Fruit fly (Drosophila melanogaster) whole organism, adult: Measurements from ENCODE around the gene Lrrk.

Experiments
- CG11617 ChIP-seq: fragments of 200-800 bp; sonication (Bioruptor generic); optimal IDR thresholded peaks from 2 replicates; lab custom pipeline; 2017; ENCODE audit warnings: mild to moderate bottlenecking, missing biosample characterization, missing genetic modification reagents, missing genetic modification characterization
- CG12768 ChIP-seq: fragments of 200-800 bp; sonication (Bioruptor generic); optimal IDR thresholded peaks from 2 replicates; lab custom pipeline; 2017; ENCODE audit warnings: missing biosample characterization, missing genetic modification characterization, mild to moderate bottlenecking, moderate library complexity, missing genetic modification reagents
- CG14711 ChIP-seq: fragments of 200-800 bp; sonication (Bioruptor generic); optimal IDR thresholded peaks from 2 replicates; lab custom pipeline; 2018; ENCODE audit warnings: missing biosample characterization, mild to moderate bottlenecking, missing genetic modification characterization, moderate library complexity
- CG1620 ChIP-seq: fragments of 200-800 bp; sonication (Bioruptor generic); optimal IDR thresholded peaks from 2 replicates; lab custom pipeline; 2016; ENCODE audit warnings: missing biosample characterization, missing genetic modification characterization
- CG33017 ChIP-seq: fragments of 200-800 bp; sonication (Bioruptor generic); optimal IDR thresholded peaks from 2 replicates; lab custom pipeline; 2018; ENCODE audit warnings: missing biosample characterization, mild to moderate bottlenecking, missing genetic modification characterization, moderate library complexity
- CG5204 ChIP-seq: fragments of 200-800 bp; sonication (Bioruptor generic); optimal IDR thresholded peaks from 2 replicates; lab custom pipeline; 2016; ENCODE audit warnings: missing biosample characterization, missing genetic modification characterization
- CG7045 ChIP-seq: fragments of 200-800 bp; sonication (Bioruptor generic); optimal IDR thresholded peaks from 2 replicates; lab custom pipeline; 2017; ENCODE audit warnings: missing biosample characterization, mild to moderate bottlenecking, missing genetic modification characterization
- CG7101 ChIP-seq: fragments of 200-800 bp; sonication (Bioruptor generic); optimal IDR thresholded peaks from 2 replicates; lab custom pipeline; 2018; ENCODE audit warnings: missing biosample characterization, mild to moderate bottlenecking, missing genetic modification characterization, moderate library complexity
- Clk ChIP-seq: fragments of 200-800 bp; sonication (Bioruptor generic); optimal IDR thresholded peaks from 2 replicates; lab custom pipeline; 2017; ENCODE audit warnings: missing biosample characterization, missing genetic modification characterization
- Crg-1 ChIP-seq: fragments of 200-800 bp; sonication (Bioruptor generic); optimal IDR thresholded peaks from 2 replicates; lab custom pipeline; 2016; ENCODE audit warnings: missing biosample characterization, missing genetic modification characterization
- Hr96 ChIP-seq: fragments of 200-800 bp; sonication (Bioruptor generic); optimal IDR thresholded peaks from 2 replicates; lab custom pipeline; 2016; ENCODE audit warnings: missing biosample characterization, missing genetic modification characterization
- Mnt ChIP-seq: fragments of 200-800 bp; sonication (Bioruptor generic); optimal IDR thresholded peaks from 2 replicates; lab custom pipeline; 2016; ENCODE audit warnings: missing biosample characterization, mild to moderate bottlenecking, missing genetic modification characterization
- bab1 ChIP-seq: fragments of 200-800 bp; sonication (Bioruptor generic); optimal IDR thresholded peaks from 3 replicates; lab custom pipeline; 2019; ENCODE audit warnings: missing biosample characterization, mild to moderate bottlenecking, missing genetic modification characterization, moderate library complexity
- cic ChIP-seq: fragments of 200-800 bp; sonication (Bioruptor generic); optimal IDR thresholded peaks from 2 replicates; lab custom pipeline; 2017; ENCODE audit warnings: missing biosample characterization, mild to moderate bottlenecking, missing genetic modification characterization, moderate library complexity
- cnc ChIP-seq, 2 experiments: fragments of >200 bp; optimal IDR thresholded peaks; 2 replicates each; lab custom pipeline; 2017
- kay ChIP-seq: fragments of 200-800 bp; sonication (Bioruptor generic); peaks from one replicate; lab custom pipeline; 2016; ENCODE audit warnings: missing biosample characterization, missing genetic modification characterization, borderline replicate concordance
- ovo ChIP-seq: fragments of 200-800 bp; sonication (Bioruptor generic); optimal IDR thresholded peaks from 2 replicates; lab custom pipeline; 2016; ENCODE audit warnings: missing biosample characterization, missing genetic modification characterization
- pad ChIP-seq: fragments of 200-800 bp; sonication (Bioruptor generic); optimal IDR thresholded peaks from 3 replicates; lab custom pipeline; 2017; ENCODE audit warnings: missing biosample characterization, missing genetic modification characterization, mild to moderate bottlenecking, moderate library complexity, missing genetic modification reagents
- tj ChIP-seq: fragments of 200-800 bp; sonication (Bioruptor generic); optimal IDR thresholded peaks from 3 replicates; lab custom pipeline; 2017; ENCODE audit warnings: missing biosample characterization, mild to moderate bottlenecking, missing genetic modification characterization, moderate library complexity
- toe ChIP-seq: fragments of 200-800 bp; sonication (Bioruptor generic); optimal IDR thresholded peaks from 2 replicates; lab custom pipeline; 2016; ENCODE audit warnings: missing biosample characterization, missing genetic modification characterization

The Lrrk gene

DNA sequence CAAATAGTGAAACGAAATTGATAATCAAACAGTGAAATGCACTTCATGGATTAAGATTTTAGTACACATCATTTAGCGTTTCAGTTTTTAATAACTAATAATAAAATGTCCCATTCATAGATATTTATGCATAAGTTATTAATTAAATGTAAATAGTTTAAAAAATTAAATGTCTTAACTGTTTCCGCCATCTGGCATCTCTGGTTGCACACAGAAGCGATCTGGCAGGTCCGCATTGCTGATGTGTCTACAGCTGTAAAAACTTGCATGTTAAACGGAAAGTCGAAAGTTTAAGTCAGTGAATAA is 46.8 kb upstream of the Lrrk start, which contains the start of gene Srp72:
Gene Srp72, plus strand, starts transcription at position 232 of the 306 bp plus-strand sequence.
- TF ChIP-seq CG5204 (no peak), ovo (no peak), kay (GFP tag; lab: Kevin White, UChicago) (no peak), CG7101 (tag; lab: Kevin White, UChicago) (peak; percentile 36), CG7045 (GFP tag; lab: Kevin White, UChicago) (peak; percentile 42), CG33017 (peak; percentile 1), CG12768 (GFP tag; lab: Kevin White, UChicago) (peak; percentile 22), CG11617 (GFP tag; lab: Kevin White, UChicago) (peak; percentile 51), Hr96 (GFP tag; lab: Kevin White, UChicago) (no peak), pad (peak; percentile 21), CG1620 (peak; percentile 35), Crg-1 (GFP tag; lab: Kevin White, UChicago) (peak; percentile 19), Clk (peak; percentile 23), toe (GFP tag; lab: Kevin White, UChicago) (no peak), bab1 (GFP tag; lab: Kevin White, UChicago) (peak; percentile 44), Mnt (GFP tag; lab: Kevin White, UChicago) (peak; percentile 40), cnc (optimal IDR thresholded peaks at IDR 0.05; lab: Kevin White, UChicago) (no peak), cic (GFP tag; lab: Kevin White, UChicago) (no peak), CG14711 (tag; lab: Kevin White, UChicago) (peak; percentile 38), tj (GFP tag; lab: Kevin White, UChicago) (no peak)

dm6 chr3R:20592517-20593462 is 42.5 kb upstream of the Lrrk start, which contains the start of the genes Pus1 and bon:
Gene Pus1 (minus strand): TSS chr3R:20592671.
Gene bon (plus strand): TSS chr3R:20593139.
- TF ChIP-seq cic (GFP tag; lab: Kevin White, UChicago), result no peak
- no peak for TF ChIP-seq pad
- no peak for TF ChIP-seq CG7045 (GFP tag; lab: Kevin White, UChicago)
- TF ChIP-seq Crg-1 (GFP tag; lab: Kevin White, UChicago), result no peak
- no peak for TF ChIP-seq kay (GFP tag; lab: Kevin White, UChicago)
- TF ChIP-seq bab1 (GFP tag; lab: Kevin White, UChicago), result peak; percentile 18
- no peak for TF ChIP-seq ovo
- TF ChIP-seq toe (GFP tag; lab: Kevin White, UChicago), result no peak
- peak; percentile 80 for TF ChIP-seq Mnt (GFP tag; lab: Kevin White, UChicago)
- TF ChIP-seq cnc (optimal IDR thresholded peaks at IDR 0.05; lab: Kevin White, UChicago), result no peak
- no peak for TF ChIP-seq CG33017
- peak; percentile 4 for TF ChIP-seq CG7101 (tag; lab: Kevin White, UChicago)
- TF ChIP-seq CG11617 (GFP tag; lab: Kevin White, UChicago), result peak; percentile 38
- TF ChIP-seq CG5204, result no peak
- TF ChIP-seq Hr96 (GFP tag; lab: Kevin White, UChicago), result no peak
- no peak for TF ChIP-seq CG12768 (GFP tag; lab: Kevin White, UChicago)
- peak; percentile 41 for TF ChIP-seq CG1620
- TF ChIP-seq Clk, result no peak
- no peak for TF ChIP-seq CG14711 (tag; lab: Kevin White, UChicago)
- TF ChIP-seq tj (GFP tag; lab: Kevin White, UChicago), result no peak

- TF ChIP-seq toe (GFP tag; lab: Kevin White, UChicago) (no peak), cic (GFP tag; lab: Kevin White, UChicago) (no peak), CG7045 (GFP tag; lab: Kevin White, UChicago) (no peak), Mnt (GFP tag; lab: Kevin White, UChicago) (no peak), CG14711 (tag; lab: Kevin White, UChicago) (no peak), ovo (no peak), bab1 (GFP tag; lab: Kevin White, UChicago) (no peak), CG1620 (no peak), pad (no peak)
Observed at dm6 chr3R:20593463-20593838, 41.8 kb upstream of the Lrrk start.

DNA sequence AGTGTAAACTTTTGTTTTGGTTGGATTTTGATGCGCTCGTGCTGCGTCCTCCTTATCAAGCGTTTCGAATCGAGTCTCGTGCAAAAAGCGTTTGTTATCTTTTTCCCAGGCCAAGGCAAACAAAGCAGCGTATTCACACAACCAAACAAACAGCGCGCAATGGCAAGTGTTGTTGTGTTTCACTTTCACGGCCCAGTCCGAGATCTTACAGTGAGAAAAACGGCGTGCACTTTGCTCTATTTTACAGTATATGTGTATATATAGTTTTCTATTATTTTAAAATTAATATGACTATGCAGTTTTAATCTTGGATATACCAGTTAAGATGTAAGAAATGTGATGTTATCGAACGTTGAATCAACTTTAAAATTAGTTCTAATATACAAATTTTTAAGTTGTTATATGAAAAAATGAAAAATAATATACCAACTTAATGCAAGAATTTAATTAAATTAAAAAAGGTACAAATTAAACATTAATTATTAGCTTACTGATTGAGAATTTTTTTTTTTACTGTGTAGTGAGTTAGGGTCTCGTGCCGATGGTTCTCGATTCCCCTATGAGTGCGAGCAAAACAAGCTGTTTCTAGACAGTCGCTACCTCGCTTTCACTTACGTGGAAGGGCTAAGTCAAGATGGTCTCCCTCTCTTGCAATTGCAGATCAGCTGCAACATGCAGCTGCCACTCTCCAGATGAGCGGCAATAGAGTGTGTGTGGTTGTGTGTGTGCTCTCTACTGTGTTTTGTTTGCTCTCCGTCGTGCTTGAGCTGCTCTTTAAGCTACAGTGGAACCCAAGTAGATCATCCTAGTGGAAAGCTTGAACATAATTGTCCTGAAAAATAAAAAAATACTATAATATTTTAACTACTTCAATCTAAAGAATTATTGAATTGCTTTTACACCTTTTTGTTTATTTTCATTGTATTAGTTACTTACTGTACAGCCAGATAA is 40.8 kb upstream of the Lrrk start:
- TF ChIP-seq tj (GFP tag; lab: Kevin White, UChicago) (peak; percentile 51), CG11617 (GFP tag; lab: Kevin White, UChicago) (peak; percentile 79), CG1620 (no peak), CG14711 (tag; lab: Kevin White, UChicago) (peak; percentile 86), bab1 (GFP tag; lab: Kevin White, UChicago) (peak; percentile 87), toe (GFP tag; lab: Kevin White, UChicago) (no peak), CG33017 (peak; percentile 84), Hr96 (GFP tag; lab: Kevin White, UChicago) (no peak), CG5204 (no peak), CG7045 (GFP tag; lab: Kevin White, UChicago) (peak; percentile 74), CG12768 (GFP tag; lab: Kevin White, UChicago) (peak; percentile 72), pad (peak; percentile 66), cic (GFP tag; lab: Kevin White, UChicago) (no peak), kay (GFP tag; lab: Kevin White, UChicago) (no peak), ovo (no peak), cnc (optimal IDR thresholded peaks at IDR 0.05; lab: Kevin White, UChicago) (no peak), Mnt (GFP tag; lab: Kevin White, UChicago) (no peak), CG7101 (tag; lab: Kevin White, UChicago) (peak; percentile 84), Clk (peak; percentile 15), Crg-1 (GFP tag; lab: Kevin White, UChicago) (no peak)
